Worm (Caenorhabditis elegans): ENCODE results near the gene best-18.

ce11 chrIII:10218587-10218986, 6.4 kb downstream of the best-18 start, which contains the start of the genes rde-4 and cox-14:
- TF ChIP-seq dao-5 (tag; optimal IDR thresholded peaks at IDR 0.05) (no peak), him-1 (tag; optimal IDR thresholded peaks at IDR 0.05) (no peak), W03F9.2 (tag; optimal IDR thresholded peaks at IDR 0.05) (peak; percentile 82)
